ENCODE assay signal across 1 fruit fly cellular context in the genomic region with DNA sequence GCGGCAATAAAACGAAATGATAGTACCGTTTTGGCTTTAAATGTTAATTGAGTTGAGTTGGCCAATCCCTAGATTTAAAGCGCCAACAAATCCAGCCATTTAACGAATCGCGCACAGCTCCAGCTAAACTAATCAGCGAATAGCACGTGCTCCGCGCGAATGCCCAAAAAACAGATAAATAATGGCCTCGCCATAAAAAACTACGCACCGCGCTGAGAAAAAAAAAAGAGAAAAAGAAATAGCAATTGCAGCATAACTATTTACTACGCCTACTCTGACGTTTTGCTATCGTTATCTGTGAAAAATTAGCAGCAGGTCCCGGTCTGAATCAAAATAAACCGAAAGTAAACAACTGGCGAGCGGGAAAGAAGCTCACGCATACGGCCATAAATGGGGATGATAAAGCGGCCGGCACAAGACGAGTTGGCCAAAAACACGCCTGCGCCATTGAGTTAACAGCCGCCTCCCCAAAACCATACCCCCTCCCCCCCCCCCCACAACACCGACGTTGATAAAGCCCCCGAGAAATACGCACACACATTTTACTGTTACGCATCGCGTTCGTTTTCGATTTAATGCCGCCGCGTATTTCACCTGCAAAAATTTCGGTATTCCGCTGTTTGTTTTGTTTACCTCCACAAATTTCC.
TF ChIP-seq lines count a peak whose summit lies in the region.

No protein-coding gene starts in this region.

TF ChIP-seq in whole organism, embryonic, 481 proteins besides CTCF, POLR2A, EP300 and RAD21 (continued from another document):
- TF ChIP-seq HmgZ (tag; optimal IDR thresholded peaks at IDR 0.05; lab: Kevin White, UChicago) (peak; percentile 43), CG10543 (GFP tag; optimal IDR thresholded peaks at IDR 0.05; lab: Kevin White, UChicago) (peak; percentile 91), chinmo (GFP tag; IDR thresholded peaks at IDR 0.05; lab: Robert Waterston, UW; ENCODE audit: partially characterized antibody) (peak; percentile 52; the same call in 1 of the 4 replicates), CG34422 (GFP tag; IDR thresholded peaks at IDR 0.05; lab: Robert Waterston, UW) (peak; percentile 32; the same call in 1 of the 3 replicates), CG3281 (GFP tag; optimal IDR thresholded peaks at IDR 0.05; lab: Kevin White, UChicago) (peak; percentile 31), caup (GFP tag; optimal IDR thresholded peaks at IDR 0.05; lab: Kevin White, UChicago; ENCODE audit: severe bottlenecking) (peak; percentile 35), cas (GFP tag; IDR thresholded peaks at IDR 0.05; lab: Robert Waterston, UW) (0 out of 2 replicates have a peak, but pooled peaks have one; percentile 10), h (optimal IDR thresholded peaks at IDR 0.05; lab: Kevin White, UChicago) (no peak), mirr (GFP tag; optimal IDR thresholded peaks at IDR 0.05; lab: Kevin White, UChicago) (peak; percentile 58), sd (tag; optimal IDR thresholded peaks at IDR 0.05; lab: Kevin White, UChicago) (peak; percentile 66), CG9932 (GFP tag; IDR thresholded peaks at IDR 0.05; lab: Robert Waterston, UW) (peak; percentile 48; the same call in 1 of the 2 replicates), crol (GFP tag; IDR thresholded peaks at IDR 0.05; lab: Robert Waterston, UW) (peak; percentile 85), cwo (GFP tag; optimal IDR thresholded peaks at IDR 0.05; lab: Kevin White, UChicago) (peak; percentile 95), CG15514 (GFP tag; optimal IDR thresholded peaks at IDR 0.05; lab: Kevin White, UChicago) (peak; percentile 13), hb (GFP tag; IDR thresholded peaks at IDR 0.05; lab: Robert Waterston, UW; ENCODE audit: partially characterized antibody) (0 out of 3 replicates have a peak, but pooled peaks have one; percentile 34), Meics (GFP tag; optimal IDR thresholded peaks at IDR 0.05; lab: Kevin White, UChicago) (peak; percentile 49), ERR (GFP tag; optimal IDR thresholded peaks at IDR 0.05; lab: Kevin White, UChicago) (no peak), CG2678 (tag; optimal IDR thresholded peaks at IDR 0.05; lab: Kevin White, UChicago) (peak; percentile 30), CG34224 (GFP tag; IDR thresholded peaks at IDR 0.05; lab: Robert Waterston, UW; ENCODE audit: partially characterized antibody) (peak; percentile 18; the same call in 1 of the 3 replicates), Hmr (GFP tag; optimal IDR thresholded peaks at IDR 0.05; lab: Kevin White, UChicago) (peak; percentile 45), E2f1 (GFP tag; IDR thresholded peaks at IDR 0.05; lab: Robert Waterston, UW) (0 out of 2 replicates have a peak, but pooled peaks have one; percentile 14), CG13296 (GFP tag; optimal IDR thresholded peaks at IDR 0.05; lab: Kevin White, UChicago) (peak; percentile 49), Lim3 (GFP tag; IDR thresholded peaks at IDR 0.05; lab: Robert Waterston, UW) (no peak), CG14441 (GFP tag; IDR thresholded peaks at IDR 0.05; lab: Robert Waterston, UW) (peak; percentile 21; the same call in 1 of the 2 replicates), gro (GFP tag; optimal IDR thresholded peaks at IDR 0.05; lab: Kevin White, UChicago) (peak; percentile 42), CG17359 (tag; optimal IDR thresholded peaks at IDR 0.05; lab: Kevin White, UChicago) (peak; percentile 1), CG6689 (GFP tag; IDR thresholded peaks at IDR 0.05; lab: Robert Waterston, UW) (no peak), CG6175 (GFP tag; IDR thresholded peaks at IDR 0.05; lab: Robert Waterston, UW) (peak; percentile 11; the same call in 1 of the 3 replicates), CG18476 (GFP tag; optimal IDR thresholded peaks at IDR 0.05; lab: Kevin White, UChicago) (no peak), Antp (GFP tag; optimal IDR thresholded peaks at IDR 0.05; lab: Kevin White, UChicago) (no peak), Fer1 (GFP tag; optimal IDR thresholded peaks at IDR 0.05; lab: Kevin White, UChicago) (peak; percentile 50), Dbx (GFP tag; IDR thresholded peaks at IDR 0.05; lab: Robert Waterston, UW) (peak; percentile 46; the same call in 1 of the 3 replicates), exex (tag; optimal IDR thresholded peaks at IDR 0.05; lab: Kevin White, UChicago) (peak; percentile 75), CG13894 (tag; optimal IDR thresholded peaks at IDR 0.05; lab: Kevin White, UChicago) (peak; percentile 63), CG12071 (GFP tag; optimal IDR thresholded peaks at IDR 0.05; lab: Kevin White, UChicago) (no peak), CG18599 (GFP tag; optimal IDR thresholded peaks at IDR 0.05; lab: Kevin White, UChicago) (peak; percentile 52), Med (GFP tag; lab: Kevin White, UChicago) (peak; percentile 3), Atf6 (GFP tag; IDR thresholded peaks at IDR 0.05; lab: Robert Waterston, UW) (0 out of 2 replicates have a peak, but pooled peaks have one; percentile 27), CG8290 (GFP tag; optimal IDR thresholded peaks at IDR 0.05; lab: Kevin White, UChicago) (no peak), CG8290 (tag; optimal IDR thresholded peaks at IDR 0.05; lab: Kevin White, UChicago) (peak in 1 of 2 experiments; percentile 25)
